Fruit fly (Drosophila melanogaster): ENCODE results near the gene eIF5B.

Gene eIF5B

DNA sequence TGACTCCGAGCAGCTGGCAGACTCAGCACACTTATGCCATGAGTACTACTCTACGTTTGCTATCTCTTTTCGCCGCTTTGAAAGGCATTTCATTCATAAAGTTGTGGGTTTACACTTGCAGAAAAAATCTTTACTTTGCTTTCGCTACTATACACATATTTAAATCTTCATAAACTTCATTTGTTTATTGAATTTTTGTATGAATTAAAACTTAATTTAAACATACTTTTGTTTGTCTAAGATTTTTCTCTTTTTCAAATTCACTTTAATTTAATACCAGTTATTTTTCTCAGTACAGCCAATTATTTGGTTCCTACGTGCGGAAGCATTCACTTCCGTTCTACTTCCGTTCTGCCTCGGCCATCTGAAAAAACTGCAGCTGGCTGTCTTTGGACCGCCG lies 22.3 kb downstream of the eIF5B start (continued):
- TF ChIP-seq CG14710 (tag; optimal IDR thresholded peaks at IDR 0.05) (peak; percentile 77), CG10654 (GFP tag; optimal IDR thresholded peaks at IDR 0.05) (peak; percentile 44), Hr51 (GFP tag; optimal IDR thresholded peaks at IDR 0.05) (peak; percentile 48 to 77), CG32772 (GFP tag; IDR thresholded peaks at IDR 0.05) (peak; percentile 38; the same call in 1 of the 2 replicates), Rx (GFP tag; IDR thresholded peaks at IDR 0.05) (no peak), row (GFP tag; IDR thresholded peaks at IDR 0.05) (peak; percentile 81), Adf1 (GFP tag; IDR thresholded peaks at IDR 0.05) (no peak), CG14441 (GFP tag; IDR thresholded peaks at IDR 0.05) (0 out of 2 replicates have a peak, but pooled peaks have one; percentile 12), slou (GFP tag; optimal IDR thresholded peaks at IDR 0.05) (peak; percentile 9), Bgb (GFP tag; IDR thresholded peaks at IDR 0.05; ENCODE audit: partially characterized antibody) (no peak), CG30403 (GFP tag; optimal IDR thresholded peaks at IDR 0.05) (peak; percentile 72), exex (tag; optimal IDR thresholded peaks at IDR 0.05) (no peak), Hmr (GFP tag; optimal IDR thresholded peaks at IDR 0.05) (peak; percentile 62), jumu (GFP tag; optimal IDR thresholded peaks at IDR 0.05) (peak; percentile 45), CG6689 (GFP tag; IDR thresholded peaks at IDR 0.05) (peak; percentile 75), Mes4 (GFP tag; optimal IDR thresholded peaks at IDR 0.05) (peak; percentile 38), CG12071 (GFP tag; optimal IDR thresholded peaks at IDR 0.05) (no peak), CG4730 (GFP tag; IDR thresholded peaks at IDR 0.05) (peak; percentile 37; the same call in 1 of the 2 replicates), CG17612 (GFP tag; IDR thresholded peaks at IDR 0.05) (no peak), wor (GFP tag; IDR thresholded peaks at IDR 0.05) (peak; percentile 48), CG11723 (GFP tag; optimal IDR thresholded peaks at IDR 0.05) (peak; percentile 18), CG33557 (GFP tag; optimal IDR thresholded peaks at IDR 0.05) (peak; percentile 59), ap (GFP tag; IDR thresholded peaks at IDR 0.05) (0 out of 2 replicates have a peak, but pooled peaks have one; percentile 14), cato (GFP tag; optimal IDR thresholded peaks at IDR 0.05; ENCODE audit: borderline replicate concordance) (no peak), cg (GFP tag; optimal IDR thresholded peaks at IDR 0.05) (no peak), sqz (GFP tag; optimal IDR thresholded peaks at IDR 0.05) (peak; percentile 57), Fer1 (GFP tag; optimal IDR thresholded peaks at IDR 0.05) (peak; percentile 66), CG1602 (GFP tag; optimal IDR thresholded peaks at IDR 0.05) (peak; percentile 59), ranshi (GFP tag; IDR thresholded peaks at IDR 0.05) (peak; percentile 60), Nf-YA (GFP tag; IDR thresholded peaks at IDR 0.05) (no peak), crol (GFP tag; IDR thresholded peaks at IDR 0.05) (peak; percentile 15; the same call in 1 of the 2 replicates), CG10366 (GFP tag; IDR thresholded peaks at IDR 0.05) (peak; percentile 31; the same call in 1 of the 2 replicates), CG11456 (GFP tag; IDR thresholded peaks at IDR 0.05) (no peak), CG6765 (GFP tag; optimal IDR thresholded peaks at IDR 0.05) (no peak), CG13624 (GFP tag; optimal IDR thresholded peaks at IDR 0.05) (peak; percentile 53), CG1832 (GFP tag; optimal IDR thresholded peaks at IDR 0.05) (peak; percentile 19), CG15011 (GFP tag; optimal IDR thresholded peaks at IDR 0.05) (peak; percentile 33), CG11093 (GFP tag; IDR thresholded peaks at IDR 0.05) (no peak), sc (optimal IDR thresholded peaks at IDR 0.05) (no peak), sc (GFP tag; optimal IDR thresholded peaks at IDR 0.05) (peak; percentile 60), CG2712 (tag; optimal IDR thresholded peaks at IDR 0.05) (peak; percentile 91), tio (GFP tag; optimal IDR thresholded peaks at IDR 0.05) (peak; percentile 53), CG7271 (tag; optimal IDR thresholded peaks at IDR 0.05) (peak; percentile 77), lmd (GFP tag; IDR thresholded peaks at IDR 0.05) (peak; percentile 49; the same call in 1 of the 2 replicates), Lpt (GFP tag; optimal IDR thresholded peaks at IDR 0.05) (no peak), CG12155 (GFP tag; optimal IDR thresholded peaks at IDR 0.05) (peak; percentile 33), CG5245 (GFP tag; optimal IDR thresholded peaks at IDR 0.05) (peak; percentile 69), Bdp1 (GFP tag; optimal IDR thresholded peaks at IDR 0.05) (peak; percentile 37), CG12104 (GFP tag; optimal IDR thresholded peaks at IDR 0.05) (no peak), Hr3 (GFP tag; optimal IDR thresholded peaks at IDR 0.05) (peak; percentile 50), twi (tag; optimal IDR thresholded peaks at IDR 0.05) (peak; percentile 12), eyg (GFP tag; optimal IDR thresholded peaks at IDR 0.05) (peak; percentile 14)
